Fruit fly (Drosophila melanogaster) Kc167 (cell line): Measurements from ENCODE around the gene H2.0.

ENCODE experiments used
- Sin3A ChIP-seq: fragments of >200 bp; optimal IDR thresholded peaks from 2 replicates; lab custom pipeline; 2018; ENCODE audit warnings: missing external identifiers
- h ChIP-seq: fragments of >200 bp; optimal IDR thresholded peaks from 3 replicates; lab custom pipeline; 2018; ENCODE audit warnings: missing external identifiers
- psq ChIP-seq: fragments of >200 bp; optimal IDR thresholded peaks from 2 replicates; lab custom pipeline; 2017; ENCODE audit warnings: missing external identifiers

DNA sequence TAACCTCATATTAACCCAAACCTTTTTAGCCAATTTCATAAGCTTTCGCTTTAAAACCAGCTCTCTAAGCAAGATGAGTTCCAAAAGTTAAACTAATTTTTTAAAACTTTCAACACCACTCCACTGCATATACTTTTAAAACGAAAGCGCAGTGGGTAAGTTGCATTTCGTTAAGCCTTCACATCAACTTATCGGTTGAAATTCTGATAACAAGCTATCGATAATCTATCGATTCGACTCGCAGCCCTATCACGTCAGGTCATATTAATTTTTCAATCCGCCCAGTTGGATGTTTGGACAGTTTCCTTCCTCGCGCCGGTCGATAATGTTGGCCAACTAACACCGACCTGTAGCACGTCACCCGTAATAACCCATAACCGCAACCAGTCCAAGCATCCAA, 33.1 kb downstream of the H2.0 start, which contains the start of gene ifc:
- TF ChIP-seq psq (lab: Kevin White, UChicago) = no peak
- TF ChIP-seq h (lab: Kevin White, UChicago) = no peak
- TF ChIP-seq Sin3A = no peak
